Fruit fly (Drosophila melanogaster): ENCODE measurements around the gene CheA84a.

Gene CheA84a

dm6 chr3R:8233864-8234263 lies 29.2 kb upstream of the CheA84a start (continued):
- TF ChIP-seq Hsf (GFP tag; optimal IDR thresholded peaks at IDR 0.05) = peak; percentile 20
- no peak for TF ChIP-seq CG9727 (GFP tag; optimal IDR thresholded peaks at IDR 0.05)
- TF ChIP-seq CG18619 (GFP tag; optimal IDR thresholded peaks at IDR 0.05) = no peak
- TF ChIP-seq az2 (GFP tag; optimal IDR thresholded peaks at IDR 0.05) = peak; percentile 40
- TF ChIP-seq sima (GFP tag; optimal IDR thresholded peaks at IDR 0.05) = no peak
- TF ChIP-seq Dll (GFP tag; IDR thresholded peaks at IDR 0.05; ENCODE audit: partially characterized antibody) = 0 out of 4 replicates have a peak, but pooled peaks have one; percentile 5
- TF ChIP-seq row (GFP tag; IDR thresholded peaks at IDR 0.05) = peak; percentile 69; the same call in 2 of the 3 replicates
- peak; percentile 7 for TF ChIP-seq Hr3 (GFP tag; optimal IDR thresholded peaks at IDR 0.05)
- TF ChIP-seq Oaz (GFP tag; IDR thresholded peaks at IDR 0.05) = peak; percentile 42; the same call in 1 of the 2 replicates
- no peak for TF ChIP-seq CG9437 (GFP tag; optimal IDR thresholded peaks at IDR 0.05)
- peak; percentile 17 for TF ChIP-seq CG2875 (GFP tag; optimal IDR thresholded peaks at IDR 0.05)
- peak; percentile 29 for TF ChIP-seq CG18262 (tag; optimal IDR thresholded peaks at IDR 0.05)
- 0 out of 2 replicates have a peak, but pooled peaks have one; percentile 11 for TF ChIP-seq Ada2b (GFP tag; IDR thresholded peaks at IDR 0.05)
- 0 out of 3 replicates have a peak, but pooled peaks have one; percentile 25 for TF ChIP-seq gce (GFP tag; IDR thresholded peaks at IDR 0.05)
- TF ChIP-seq PHDP (tag; optimal IDR thresholded peaks at IDR 0.05) = peak; percentile 13
- peak; percentile 38; the same call in 1 of the 2 replicates for TF ChIP-seq CG14014 (GFP tag; IDR thresholded peaks at IDR 0.05)
- TF ChIP-seq Myb (GFP tag; optimal IDR thresholded peaks at IDR 0.05) = no peak
- 0 out of 2 replicates have a peak, but pooled peaks have one; percentile 14 for TF ChIP-seq peb (GFP tag; IDR thresholded peaks at IDR 0.05)
- peak in 1 of 2 experiments; percentile 16 for TF ChIP-seq dpn (GFP tag; optimal IDR thresholded peaks at IDR 0.05)
- 0 out of 2 replicates have a peak, but pooled peaks have one; percentile 46 for TF ChIP-seq CG17328 (GFP tag; IDR thresholded peaks at IDR 0.05)
- peak; percentile 35 for TF ChIP-seq MESR4 (GFP tag; optimal IDR thresholded peaks at IDR 0.05)
- TF ChIP-seq grau (tag; optimal IDR thresholded peaks at IDR 0.05) = peak; percentile 17
- TF ChIP-seq tio (GFP tag; optimal IDR thresholded peaks at IDR 0.05) = peak; percentile 8
- TF ChIP-seq pan (optimal IDR thresholded peaks at IDR 0.05) = peak in 1 of 2 experiments; percentile 61
- no peak for TF ChIP-seq pan (GFP tag; optimal IDR thresholded peaks at IDR 0.05 in 1 of 2, IDR thresholded peaks at IDR 0.05 in 1 of 2)
- TF ChIP-seq CG17912 (GFP tag; optimal IDR thresholded peaks at IDR 0.05) = no peak
- TF ChIP-seq CG1603 (tag; optimal IDR thresholded peaks at IDR 0.05) = peak; percentile 59
- TF ChIP-seq CG31441 (GFP tag; IDR thresholded peaks at IDR 0.05) = peak; percentile 8; the same call in 1 of the 2 replicates
- TF ChIP-seq hkb (optimal IDR thresholded peaks at IDR 0.05) = no peak
- TF ChIP-seq hkb (GFP tag; IDR thresholded peaks at IDR 0.05) = peak; percentile 53; the same call in 1 of the 2 replicates
- TF ChIP-seq Ets65A (GFP tag) = peak; percentile 55
- TF ChIP-seq CG32772 (GFP tag; IDR thresholded peaks at IDR 0.05) = no peak
- TF ChIP-seq CG10543 (GFP tag; optimal IDR thresholded peaks at IDR 0.05) = no peak
- peak; percentile 41 for TF ChIP-seq dmrt11E (tag; optimal IDR thresholded peaks at IDR 0.05)
- TF ChIP-seq Xbp1 (GFP tag; optimal IDR thresholded peaks at IDR 0.05) = peak; percentile 35
- TF ChIP-seq Chrac-16 (GFP tag; optimal IDR thresholded peaks at IDR 0.05) = peak; percentile 4
- TF ChIP-seq wdn (GFP tag; IDR thresholded peaks at IDR 0.05) = no peak
- TF ChIP-seq CG43689 (GFP tag; IDR thresholded peaks at IDR 0.05) = no peak
- peak; percentile 16 for TF ChIP-seq fd96Cb (tag; optimal IDR thresholded peaks at IDR 0.05)
- TF ChIP-seq chif (GFP tag; optimal IDR thresholded peaks at IDR 0.05) = peak in 1 of 2 experiments; percentile 48
- TF ChIP-seq Elba2 (GFP tag; optimal IDR thresholded peaks at IDR 0.05) = no peak
- TF ChIP-seq zfh1 (GFP tag; IDR thresholded peaks at IDR 0.05) = peak; percentile 27; the same call in 1 of the 3 replicates
- peak; percentile 87 for TF ChIP-seq sens (GFP tag)
- TF ChIP-seq gem (tag; optimal IDR thresholded peaks at IDR 0.05) = peak; percentile 61
- no peak for TF ChIP-seq E2f2 (GFP tag; IDR thresholded peaks at IDR 0.05)
- peak; percentile 14 for TF ChIP-seq ATbp (GFP tag; optimal IDR thresholded peaks at IDR 0.05)
- TF ChIP-seq H2.0 (GFP tag; IDR thresholded peaks at IDR 0.05) = peak; percentile 26; the same call in 1 of the 2 replicates
- TF ChIP-seq CG15696 (tag; optimal IDR thresholded peaks at IDR 0.05) = peak; percentile 1
- TF ChIP-seq CG1529 (GFP tag; optimal IDR thresholded peaks at IDR 0.05) = peak; percentile 18
- peak; percentile 21; the same call in 1 of the 2 replicates for TF ChIP-seq ato (GFP tag; IDR thresholded peaks at IDR 0.05; ENCODE audit: partially characterized antibody)
- TF ChIP-seq Jarid2 (GFP tag; optimal IDR thresholded peaks at IDR 0.05) = no peak
